Fruit fly (Drosophila melanogaster): ENCODE results near the gene Ptpmeg.

Gene Ptpmeg

DNA sequence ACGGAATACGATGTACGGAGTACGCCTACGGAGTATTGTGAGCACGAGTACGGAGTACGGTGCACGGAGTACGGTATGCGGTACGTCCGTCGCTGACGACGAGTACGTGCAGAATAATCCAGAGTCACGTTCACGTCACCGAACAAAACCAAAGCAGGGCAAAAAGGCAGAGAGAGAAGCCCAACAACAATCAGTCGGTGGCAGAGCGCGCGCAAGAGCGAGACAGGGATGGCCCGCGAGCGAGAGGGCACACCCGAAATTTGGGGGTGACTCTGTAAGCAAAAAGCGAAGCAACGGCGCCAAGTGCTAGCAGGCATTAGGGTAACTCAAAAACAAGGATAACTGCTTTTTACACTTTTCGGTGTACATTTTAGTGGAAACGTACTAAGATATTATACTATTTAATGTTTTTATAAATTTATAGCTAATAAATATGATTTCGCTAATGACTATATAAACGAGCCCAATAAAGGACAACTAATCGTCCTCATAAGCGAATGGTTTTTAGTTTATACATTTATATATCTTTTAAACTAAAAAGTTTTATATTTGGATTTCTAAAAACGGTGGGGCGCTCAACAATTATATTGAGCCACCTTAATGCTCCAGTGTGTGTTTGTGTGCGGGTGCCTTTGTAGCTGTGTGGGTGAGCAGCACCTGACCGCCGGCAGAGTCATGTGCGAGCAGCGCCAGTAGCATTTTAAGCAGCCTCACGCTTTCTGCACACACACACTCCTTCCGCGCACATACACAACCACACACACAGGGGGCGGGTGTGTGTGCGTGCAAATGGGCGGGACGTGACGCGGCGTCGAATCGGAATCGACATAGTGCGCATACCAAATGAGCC lies 49.5 kb downstream of the Ptpmeg start:
- TF ChIP-seq ey (GFP tag; optimal IDR thresholded peaks at IDR 0.05) (peak; percentile 43), foxo (GFP tag; optimal IDR thresholded peaks at IDR 0.05) (peak in 1 of 2 experiments; percentile 78), lola (GFP tag; optimal IDR thresholded peaks at IDR 0.05) (no peak), CG9705 (GFP tag; optimal IDR thresholded peaks at IDR 0.05) (peak; percentile 49), rgr (GFP tag; optimal IDR thresholded peaks at IDR 0.05) (peak; percentile 69), Vsx2 (GFP tag; optimal IDR thresholded peaks at IDR 0.05; ENCODE audit: partially characterized antibody) (no peak), Sp1 (GFP tag; optimal IDR thresholded peaks at IDR 0.05) (peak; percentile 84), brk (GFP tag; optimal IDR thresholded peaks at IDR 0.05) (peak; percentile 74), N (GFP tag; optimal IDR thresholded peaks at IDR 0.05) (no peak), HLH106 (tag; optimal IDR thresholded peaks at IDR 0.05) (peak; percentile 85), CG32264 (GFP tag; optimal IDR thresholded peaks at IDR 0.05) (no peak), OdsH (GFP tag; optimal IDR thresholded peaks at IDR 0.05) (peak; percentile 74), h (GFP tag; optimal IDR thresholded peaks at IDR 0.05) (peak; percentile 54), br (GFP tag; optimal IDR thresholded peaks at IDR 0.05) (peak; percentile 46), sv (GFP tag; optimal IDR thresholded peaks at IDR 0.05) (peak; percentile 70), dmrt93B (GFP tag; optimal IDR thresholded peaks at IDR 0.05) (peak; percentile 63), psq (GFP tag; optimal IDR thresholded peaks at IDR 0.05) (peak; percentile 69), fru (GFP tag; optimal IDR thresholded peaks at IDR 0.05) (peak; percentile 73)

- TF ChIP-seq Vsx2 (GFP tag; optimal IDR thresholded peaks at IDR 0.05; ENCODE audit: partially characterized antibody) (peak; percentile 55), dl (GFP tag; optimal IDR thresholded peaks at IDR 0.05; ENCODE audit: insufficient read depth in 1 of 2, partially characterized antibody in 2 of 2) (peak in 1 of 2 experiments; percentile 44), usp (GFP tag; optimal IDR thresholded peaks at IDR 0.05) (no peak), Dif (GFP tag; optimal IDR thresholded peaks at IDR 0.05; ENCODE audit: partially characterized antibody) (peak; percentile 51), GATAd (GFP tag; optimal IDR thresholded peaks at IDR 0.05) (no peak)
Measured at dm6 chr3L:378072-378423, 50.2 kb downstream of the Ptpmeg start.

dm6 chr3L:378906-379305 lies 51.0 kb downstream of the Ptpmeg start:
- TF ChIP-seq Hr83 (GFP tag; optimal IDR thresholded peaks at IDR 0.05; ENCODE audit: poor library complexity, severe bottlenecking) (no peak), rgr (GFP tag; optimal IDR thresholded peaks at IDR 0.05) (no peak), GATAd (GFP tag; optimal IDR thresholded peaks at IDR 0.05) (no peak), ey (GFP tag; optimal IDR thresholded peaks at IDR 0.05) (no peak), h (GFP tag; optimal IDR thresholded peaks at IDR 0.05) (no peak), foxo (GFP tag; optimal IDR thresholded peaks at IDR 0.05) (no peak), Jra (GFP tag; optimal IDR thresholded peaks at IDR 0.05) (no peak), usp (GFP tag; optimal IDR thresholded peaks at IDR 0.05) (no peak), dmrt93B (GFP tag; optimal IDR thresholded peaks at IDR 0.05) (no peak), Hnf4 (GFP tag; optimal IDR thresholded peaks at IDR 0.05) (no peak), sage (GFP tag; optimal IDR thresholded peaks at IDR 0.05) (no peak), Dfd (GFP tag; optimal IDR thresholded peaks at IDR 0.05) (no peak)

DNA sequence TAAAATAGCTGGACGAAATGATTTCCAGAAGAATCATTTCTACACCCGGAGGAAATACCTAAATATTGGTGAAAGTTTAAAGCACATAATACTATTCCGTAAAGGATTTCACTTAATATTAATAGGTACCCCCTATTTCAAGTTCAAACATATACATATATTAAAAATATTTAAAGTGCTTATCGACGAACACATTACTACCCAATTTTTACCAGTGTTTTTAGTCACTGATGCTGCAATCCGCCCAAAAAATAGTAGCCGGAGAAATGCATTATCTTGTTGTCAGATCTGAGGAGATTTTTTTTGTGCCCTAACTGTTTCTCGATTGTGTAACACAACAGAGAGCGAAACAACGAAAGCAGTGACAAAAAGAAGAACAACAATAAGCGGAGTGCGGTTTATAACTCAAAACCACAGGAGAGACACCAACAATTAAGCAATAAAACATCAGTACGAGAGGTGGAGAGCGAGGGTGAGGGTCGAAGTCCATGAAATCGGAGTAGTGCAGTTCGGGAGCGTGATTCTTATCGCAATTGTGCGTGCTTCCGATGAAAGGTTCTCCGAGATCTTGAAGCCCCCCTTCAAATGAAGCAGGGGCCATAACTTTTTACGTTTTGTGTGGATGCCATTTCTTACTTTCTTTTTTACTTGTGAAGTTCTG lies 53.1 kb downstream of the Ptpmeg start:
- no peak for TF ChIP-seq rgr (GFP tag; optimal IDR thresholded peaks at IDR 0.05)
- peak; percentile 27 for TF ChIP-seq Hnf4 (GFP tag; optimal IDR thresholded peaks at IDR 0.05)
- peak; percentile 37 for TF ChIP-seq psq (GFP tag; optimal IDR thresholded peaks at IDR 0.05)

DNA sequence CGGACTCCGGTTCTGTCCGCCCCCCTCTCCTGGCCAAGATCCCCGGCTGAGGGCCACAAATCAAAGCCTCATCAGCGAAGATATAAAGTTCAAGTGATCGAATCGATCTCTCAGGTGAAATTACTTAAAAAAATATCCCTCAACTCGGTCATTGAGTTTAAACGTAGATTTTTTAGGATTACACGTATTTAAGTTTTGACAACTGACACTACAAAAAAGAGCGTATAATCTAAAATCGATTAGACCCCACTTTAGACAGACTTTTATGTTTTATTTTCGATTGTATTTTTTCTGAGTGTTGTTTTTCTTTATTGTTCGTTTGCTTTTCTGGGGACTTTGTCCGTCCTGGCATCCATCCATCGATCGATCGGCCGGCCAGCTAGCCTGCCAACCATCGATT lies 57.2 kb downstream of the Ptpmeg start:
- TF ChIP-seq br (GFP tag; optimal IDR thresholded peaks at IDR 0.05) (peak; percentile 11), pan (optimal IDR thresholded peaks at IDR 0.05) (no peak), OdsH (GFP tag; optimal IDR thresholded peaks at IDR 0.05) (peak; percentile 3), CG9705 (GFP tag; optimal IDR thresholded peaks at IDR 0.05) (no peak), h (GFP tag; optimal IDR thresholded peaks at IDR 0.05) (peak; percentile 4), foxo (GFP tag; optimal IDR thresholded peaks at IDR 0.05) (peak in 1 of 2 experiments; percentile 16), rgr (GFP tag; optimal IDR thresholded peaks at IDR 0.05) (peak; percentile 3)

Data from whole organism, wandering third instar larva.